Worm (Caenorhabditis elegans) whole organism, L4 larva: ENCODE results near the gene galt-1.

Experiments used
- D1046.2 ChIP-seq: fragments of 200-800 bp; sonication (Bioruptor generic); IDR thresholded peaks from 2 replicates; pipeline ENCODE4 v1.3.6; 2022; ENCODE audit warnings: missing genetic modification characterization, missing compliant biosample characterization
- F26F4.8 ChIP-seq: fragments of 200-800 bp; sonication (Bioruptor generic); conservative IDR thresholded peaks from 2 replicates; pipeline ENCODE4 v1.3.6; 2022; ENCODE audit warnings: missing genetic modification characterization, missing compliant biosample characterization
- F44E2.7 ChIP-seq: fragments of 200-800 bp; sonication (Bioruptor generic); IDR thresholded peaks from 2 replicates; pipeline ENCODE4 v2.1.2; 2022; ENCODE audit warnings: missing genetic modification characterization, missing compliant biosample characterization
- Y48G9A.11 ChIP-seq: fragments of 200-800 bp; sonication (Bioruptor generic); IDR thresholded peaks from 2 replicates; pipeline ENCODE4 v1.3.6; 2022; ENCODE audit warnings: missing genetic modification reagents, missing genetic modification characterization, missing compliant biosample characterization
- Y5F2A.4 ChIP-seq: fragments of 200-800 bp; sonication (Bioruptor generic); optimal IDR thresholded peaks from 2 replicates; lab custom pipeline; 2018; ENCODE audit warnings: mild to moderate bottlenecking, missing genetic modification characterization, missing compliant biosample characterization
- aha-1 ChIP-seq: fragments of 150-350 bp; peaks from one replicate; lab custom pipeline; 2014; ENCODE audit warnings: missing biosample characterization, missing genetic modification characterization
- ceh-20 ChIP-seq: fragments of 200-800 bp; sonication (Bioruptor generic); IDR thresholded peaks from 2 replicates; pipeline ENCODE4 v1.3.6; 2022; ENCODE audit warnings: missing genetic modification reagents, missing genetic modification characterization, missing compliant biosample characterization
- ceh-62 ChIP-seq: sonication (generic microtip); optimal IDR thresholded peaks from 2 replicates; lab custom pipeline; 2017; ENCODE audit warnings: missing biosample characterization, missing genetic modification characterization
- ces-1 ChIP-seq: fragments of 150-350 bp; sonication (generic microtip); optimal IDR thresholded peaks from 4 replicates; lab custom pipeline; 2014; ENCODE audit warnings: missing biosample characterization, missing genetic modification reagents, missing genetic modification characterization
- daf-12 ChIP-seq: fragments of 150-350 bp; optimal IDR thresholded peaks from 2 replicates; lab custom pipeline; 2014; ENCODE audit warnings: missing biosample characterization, missing genetic modification reagents, missing genetic modification characterization
- daf-19 ChIP-seq: fragments of 200-800 bp; sonication (Bioruptor generic); conservative IDR thresholded peaks from 2 replicates; pipeline ENCODE4 v1.3.6; 2022; ENCODE audit warnings: missing genetic modification characterization, missing compliant biosample characterization
- daf-8 ChIP-seq: fragments of 200-800 bp; sonication (Bioruptor generic); IDR thresholded peaks from 2 replicates; pipeline ENCODE4 v1.3.6; 2022; ENCODE audit warnings: missing genetic modification characterization, missing compliant biosample characterization
- dmd-6 ChIP-seq: fragments of 200-800 bp; sonication (Bioruptor generic); IDR thresholded peaks from 2 replicates; pipeline ENCODE4 v1.3.6; 2022; ENCODE audit warnings: missing genetic modification reagents, missing genetic modification characterization, missing compliant biosample characterization
- duxl-1 ChIP-seq: sonication (generic microtip); optimal IDR thresholded peaks from 2 replicates; lab custom pipeline; 2016; ENCODE audit warnings: mild to moderate bottlenecking, missing genetic modification characterization, moderate library complexity, missing compliant biosample characterization; ENCODE audit not compliant: poor library complexity
- dve-1 ChIP-seq: sonication (generic microtip); optimal IDR thresholded peaks from 2 replicates; lab custom pipeline; 2017; ENCODE audit warnings: antibody characterized with exemption, mild to moderate bottlenecking, missing genetic modification characterization, missing compliant biosample characterization; ENCODE audit not compliant: insufficient read depth
- egl-27 ChIP-seq: sonication (generic microtip); optimal IDR thresholded peaks from 3 replicates; lab custom pipeline; 2017; ENCODE audit warnings: missing biosample characterization, missing genetic modification reagents, missing genetic modification characterization
- egl-43 ChIP-seq: fragments of 200-800 bp; sonication (Bioruptor generic); IDR thresholded peaks from 2 replicates; pipeline ENCODE4 v1.3.6; 2022; ENCODE audit warnings: missing genetic modification reagents, missing genetic modification characterization, missing compliant biosample characterization
- fos-1 ChIP-seq: fragments of 150-350 bp; optimal IDR thresholded peaks from 2 replicates; lab custom pipeline; 2014; ENCODE audit warnings: missing biosample characterization, missing genetic modification characterization
- hlh-30 ChIP-seq: sonication (generic microtip); optimal IDR thresholded peaks from 2 replicates; lab custom pipeline; 2017; ENCODE audit warnings: antibody characterized with exemption, mild to moderate bottlenecking, missing genetic modification characterization, missing compliant biosample characterization; ENCODE audit not compliant: insufficient read depth
- hmg-1.1 ChIP-seq: fragments of 200-800 bp; sonication (Bioruptor generic); IDR thresholded peaks from 2 replicates; pipeline ENCODE4 v1.3.6; 2022; ENCODE audit warnings: missing genetic modification reagents, missing genetic modification characterization, missing compliant biosample characterization
- lin-1 ChIP-seq: fragments of 200-800 bp; sonication (Bioruptor generic); IDR thresholded peaks from 2 replicates; pipeline ENCODE4 v1.3.6; 2022; ENCODE audit warnings: missing genetic modification reagents, missing genetic modification characterization, missing compliant biosample characterization
- lin-29 ChIP-seq: fragments of 200-800 bp; sonication (Bioruptor generic); IDR thresholded peaks from 2 replicates; pipeline ENCODE4 v1.3.6; 2022; ENCODE audit warnings: missing genetic modification reagents, missing genetic modification characterization, missing compliant biosample characterization
- lin-38 ChIP-seq: fragments of 200-800 bp; sonication (Bioruptor generic); IDR thresholded peaks from 2 replicates; pipeline ENCODE4 v1.3.6; 2022; ENCODE audit warnings: missing genetic modification reagents, missing genetic modification characterization, missing compliant biosample characterization
- mdl-1 ChIP-seq, 2 experiments: fragments of 150-350 bp in 1 of 2; sonication (generic microtip) in 1 of 2; optimal IDR thresholded peaks; 2 replicates each; lab custom pipeline; 2014 to 2017; ENCODE audit warnings: missing biosample characterization in 2 of 2, missing genetic modification characterization in 2 of 2
- mxl-2 ChIP-seq: fragments of 200-800 bp; sonication (Bioruptor generic); conservative IDR thresholded peaks from 2 replicates; pipeline ENCODE4 v1.3.6; 2022; ENCODE audit warnings: missing genetic modification reagents, missing genetic modification characterization, missing compliant biosample characterization
- mxl-3 ChIP-seq: fragments of 200-800 bp; sonication (Bioruptor generic); optimal IDR thresholded peaks from 2 replicates; lab custom pipeline; 2018; ENCODE audit warnings: mild to moderate bottlenecking, missing genetic modification characterization, missing compliant biosample characterization
- nhr-111 ChIP-seq: fragments of 200-800 bp; sonication (Bioruptor generic); optimal IDR thresholded peaks from 2 replicates; lab custom pipeline; 2018; ENCODE audit warnings: mild to moderate bottlenecking, missing genetic modification characterization, missing compliant biosample characterization
- nhr-25 ChIP-seq: sonication (generic microtip); optimal IDR thresholded peaks from 2 replicates; lab custom pipeline; 2017; ENCODE audit warnings: missing genetic modification characterization, mild to moderate bottlenecking, missing compliant biosample characterization, antibody characterized with exemption, moderate library complexity, borderline replicate concordance; ENCODE audit not compliant: insufficient read depth
- nhr-48 ChIP-seq: sonication (generic microtip); optimal IDR thresholded peaks from 2 replicates; lab custom pipeline; 2016; ENCODE audit warnings: mild to moderate bottlenecking, missing genetic modification characterization, missing compliant biosample characterization
- nhr-76 ChIP-seq: fragments of 150-350 bp; optimal IDR thresholded peaks from 2 replicates; lab custom pipeline; 2014; ENCODE audit warnings: missing biosample characterization, missing genetic modification characterization
- pha-4 ChIP-seq, 2 experiments: fragments of 150-350 bp in 1 of 2; fragments of 200-800 bp in 1 of 2; sonication (Bioruptor generic) in 1 of 2; IDR thresholded peaks in 1 of 2; optimal IDR thresholded peaks in 1 of 2; 2 replicates each; pipeline versions ENCODE4 v1.3.6 to Lab custom; 2014 to 2022; ENCODE audit warnings: missing genetic modification characterization in 2 of 2, missing genetic modification reagents in 2 of 2, missing biosample characterization in 1 of 2, missing compliant biosample characterization in 1 of 2
- php-3 ChIP-seq: fragments of 200-800 bp; sonication (Bioruptor generic); IDR thresholded peaks from 2 replicates; pipeline ENCODE4 v1.3.6; 2022; ENCODE audit warnings: missing genetic modification reagents, missing genetic modification characterization, missing compliant biosample characterization
- rbr-2 ChIP-seq: sonication (generic microtip); optimal IDR thresholded peaks from 2 replicates; lab custom pipeline; 2016; ENCODE audit warnings: missing genotype, missing genetic modification characterization, missing compliant biosample characterization
- tag-97 ChIP-seq: fragments of 200-800 bp; sonication (Bioruptor generic); IDR thresholded peaks from 2 replicates; pipeline ENCODE4 v1.3.6; 2022; ENCODE audit warnings: missing genetic modification characterization, missing compliant biosample characterization
- unc-130 ChIP-seq: sonication (generic microtip); optimal IDR thresholded peaks from 2 replicates; lab custom pipeline; 2016; ENCODE audit warnings: missing genetic modification reagents, missing genetic modification characterization, missing compliant biosample characterization
- unc-62 ChIP-seq, 3 experiments: fragments of 150-350 bp in 1 of 3; sonication (generic microtip); optimal IDR thresholded peaks in 2 of 3; peaks in 1 of 3; 1 replicate in 1 of 3; 2 replicates in 2 of 3; lab custom pipeline; 2014 to 2017; ENCODE audit warnings: missing biosample characterization in 3 of 3, missing genetic modification characterization in 3 of 3, missing genetic modification reagents in 3 of 3, missing genotype in 1 of 3
- vab-7 ChIP-seq: fragments of 200-800 bp; sonication (Bioruptor generic); IDR thresholded peaks from 2 replicates; pipeline ENCODE4 v1.3.6; 2022; ENCODE audit warnings: missing genetic modification reagents, missing genetic modification characterization, missing compliant biosample characterization
- zfp-2 ChIP-seq: sonication (generic microtip); optimal IDR thresholded peaks from 2 replicates; lab custom pipeline; 2016; ENCODE audit warnings: mild to moderate bottlenecking, missing genetic modification characterization, missing compliant biosample characterization
- zip-2 ChIP-seq: fragments of 150-350 bp; optimal IDR thresholded peaks from 2 replicates; lab custom pipeline; 2014; ENCODE audit warnings: missing biosample characterization, missing genetic modification characterization

galt-1 gene

DNA sequence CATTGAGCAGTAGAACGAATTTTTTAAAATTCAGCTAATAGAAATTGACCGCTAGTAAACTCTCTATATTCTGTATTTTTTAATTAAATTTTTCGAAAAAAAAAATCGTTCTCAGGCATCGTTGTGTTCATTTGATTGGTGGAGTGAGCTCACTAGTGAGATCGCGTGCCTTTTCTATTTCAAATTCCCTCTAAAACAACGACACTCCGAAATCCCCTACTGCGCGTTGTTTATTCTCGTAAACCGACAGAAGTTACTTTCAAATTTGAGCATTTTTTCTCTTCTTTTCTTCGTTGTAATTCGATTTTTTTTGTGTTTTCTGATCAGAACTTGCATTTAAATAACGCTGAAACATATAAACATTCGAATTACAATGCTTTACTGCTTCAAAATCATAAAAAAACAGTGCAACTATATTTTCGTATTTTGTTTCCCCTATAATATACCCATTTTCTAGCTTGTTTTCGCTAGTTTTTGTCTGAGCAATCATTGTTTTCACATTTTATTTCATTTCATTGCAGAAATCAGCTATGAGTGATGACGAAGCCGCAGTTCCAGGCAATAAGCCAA lies 8.9 kb downstream of the galt-1 start, which contains the start of gene syf-3 (continued):
- TF ChIP-seq lin-1 (GFP tag; lab: Robert Waterston, UW), result no peak

DNA sequence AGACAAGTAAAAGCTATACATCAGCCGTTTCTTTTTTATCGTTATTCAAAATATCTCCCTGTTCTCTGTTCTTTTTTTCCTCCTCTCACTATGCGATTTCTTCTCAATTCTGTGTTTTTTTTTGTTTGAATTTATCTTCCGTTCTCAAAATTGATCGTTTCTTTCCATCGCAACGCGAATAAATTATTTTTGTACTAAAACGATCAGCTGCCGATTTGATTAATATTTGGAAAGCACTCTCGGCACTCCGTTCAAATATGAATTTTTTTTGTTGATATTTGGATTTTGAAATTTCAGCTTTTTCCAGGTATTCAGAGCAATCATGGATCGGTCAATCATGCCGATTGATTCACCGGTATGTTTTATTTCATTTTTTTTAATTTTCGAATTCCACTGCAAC lies 12.5 kb downstream of the galt-1 start, which contains the start of gene pst-1:
TSS of gene pst-1 (plus strand) at position 301 of the 400 bp plus-strand sequence.
- TF ChIP-seq duxl-1 (tag; lab: Kevin White, UChicago) (no peak), nhr-76 (tag; lab: Kevin White, UChicago) (no peak), dmd-6 (GFP tag; lab: Robert Waterston, UW) (no peak), mxl-2 (GFP tag; lab: Robert Waterston, UW) (no peak), Y5F2A.4 (GFP tag; lab: Kevin White, UChicago) (no peak), daf-8 (GFP tag; lab: Robert Waterston, UW) (no peak), unc-62 (GFP tag; optimal IDR thresholded peaks at IDR 0.05 in 1 of 2; lab: Kevin White, UChicago) (no peak), unc-62 (tag; optimal IDR thresholded peaks at IDR 0.05; lab: Kevin White, UChicago) (no peak), tag-97 (GFP tag; lab: Robert Waterston, UW) (no peak)

DNA sequence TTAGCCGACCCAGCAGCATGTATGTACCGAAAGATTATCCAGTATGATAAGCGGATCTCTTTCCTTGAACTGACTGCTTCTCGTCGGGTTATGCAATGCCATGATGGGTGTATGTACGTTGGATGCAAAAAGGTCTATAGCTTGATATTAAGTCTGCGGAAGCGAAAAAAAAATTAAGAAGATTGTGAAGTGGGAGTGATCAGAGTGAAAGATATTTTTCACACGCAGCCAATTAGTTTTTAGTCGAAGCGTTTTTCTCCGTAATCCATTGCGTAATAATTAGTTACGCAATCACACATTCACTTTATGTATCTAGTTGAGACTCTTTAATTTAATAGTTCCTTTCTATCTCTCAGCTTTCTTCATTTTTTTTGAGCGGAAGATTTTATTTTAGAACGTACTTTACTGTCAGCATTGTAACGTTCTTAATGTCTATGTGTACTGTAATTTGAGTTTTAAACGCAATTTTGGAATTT lies 19.0 kb downstream of the galt-1 start:
- peak; percentile 61 for TF ChIP-seq nhr-48 (tag; lab: Kevin White, UChicago)
- peak in 1 of 2 experiments; percentile 90 for TF ChIP-seq unc-62 (GFP tag; optimal IDR thresholded peaks at IDR 0.05 in 1 of 2; lab: Kevin White, UChicago)
- TF ChIP-seq unc-62 (tag; optimal IDR thresholded peaks at IDR 0.05; lab: Kevin White, UChicago), result no peak
- no peak for TF ChIP-seq daf-12 (tag; lab: Kevin White, UChicago)

DNA sequence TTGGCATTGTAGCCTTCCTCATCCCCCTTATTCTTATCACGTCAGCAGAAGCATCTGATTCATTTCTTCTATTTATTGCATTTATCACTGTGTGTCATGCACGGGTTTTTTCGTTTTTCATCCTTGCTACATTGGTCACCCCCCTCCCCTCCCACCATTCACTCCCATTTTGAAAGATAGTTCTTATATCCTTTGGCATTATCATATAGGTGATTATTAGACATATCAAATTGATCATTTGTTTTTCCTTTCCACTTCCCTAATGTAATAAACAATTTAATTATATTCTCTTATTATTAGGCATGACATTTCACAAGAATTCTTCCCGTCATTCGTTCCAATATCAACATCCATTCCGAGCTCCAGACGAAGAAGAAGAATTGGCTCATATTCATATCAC lies 20.4 kb downstream of the galt-1 start, which contains the start of gene M03F8.1:
TSS of gene M03F8.1 (plus strand) at position 301 of the 400 bp plus-strand sequence.
- peak; percentile 51 for TF ChIP-seq hlh-30 (tag; lab: Kevin White, UChicago)
- no peak for TF ChIP-seq rbr-2
- no peak for TF ChIP-seq daf-12 (tag; lab: Kevin White, UChicago)
- no peak for TF ChIP-seq zfp-2 (tag; lab: Kevin White, UChicago)
- no peak for TF ChIP-seq nhr-25 (tag; lab: Kevin White, UChicago)
- peak in 1 of 2 experiments; percentile 75 for TF ChIP-seq unc-62 (GFP tag; optimal IDR thresholded peaks at IDR 0.05 in 1 of 2; lab: Kevin White, UChicago)
- TF ChIP-seq unc-62 (tag; optimal IDR thresholded peaks at IDR 0.05; lab: Kevin White, UChicago), result no peak
- TF ChIP-seq php-3, result no peak
- TF ChIP-seq nhr-111 (GFP tag; lab: Kevin White, UChicago), result no peak
- TF ChIP-seq D1046.2 (GFP tag; lab: Robert Waterston, UW), result no peak
- TF ChIP-seq ces-1 (GFP tag; lab: Kevin White, UChicago), result no peak
- TF ChIP-seq aha-1 (tag; lab: Kevin White, UChicago), result no peak
- no peak for TF ChIP-seq Y48G9A.11 (GFP tag; lab: Robert Waterston, UW)
- no peak for TF ChIP-seq unc-130 (GFP tag; lab: Kevin White, UChicago)
- TF ChIP-seq Y5F2A.4 (GFP tag; lab: Kevin White, UChicago), result no peak
- TF ChIP-seq daf-19 (GFP tag; lab: Robert Waterston, UW), result no peak
- no peak for TF ChIP-seq ceh-62
- no peak for TF ChIP-seq dve-1 (tag; lab: Kevin White, UChicago)
- TF ChIP-seq, all 104 proteins: peak for 2

DNA sequence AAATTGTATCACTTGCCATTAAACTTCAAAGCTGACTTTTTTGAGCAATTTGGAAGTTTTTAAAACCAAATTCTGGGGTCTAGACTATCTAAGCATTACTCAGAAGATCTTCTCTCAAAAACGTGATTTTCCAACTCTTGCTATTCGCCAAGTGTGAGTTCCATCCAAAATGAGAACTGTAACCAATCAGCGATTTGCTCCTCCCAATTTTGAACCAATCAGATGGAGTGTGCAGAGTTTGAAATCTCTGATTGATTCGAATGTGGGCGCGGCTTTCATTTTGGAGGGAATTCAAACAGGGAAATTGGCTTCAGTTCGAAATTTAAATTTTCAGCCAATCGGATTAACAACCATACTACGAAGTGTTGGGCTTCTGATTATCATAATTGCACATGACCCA lies 22.4 kb downstream of the galt-1 start:
- TF ChIP-seq daf-12 (tag; lab: Kevin White, UChicago) (no peak), vab-7 (GFP tag; lab: Robert Waterston, UW) (no peak), lin-29 (no peak), mxl-3 (GFP tag; lab: Kevin White, UChicago) (no peak), mdl-1 (tag; optimal IDR thresholded peaks at IDR 0.05; lab: Kevin White, UChicago) (no peak), nhr-76 (tag; lab: Kevin White, UChicago) (no peak), lin-38 (GFP tag; lab: Robert Waterston, UW) (no peak), F44E2.7 (no peak), ces-1 (GFP tag; lab: Kevin White, UChicago) (no peak), pha-4 (GFP tag; IDR thresholded peaks at IDR 0.05; lab: Robert Waterston, UW) (no peak), pha-4 (tag; optimal IDR thresholded peaks at IDR 0.05; lab: Kevin White, UChicago) (no peak), zip-2 (tag; lab: Kevin White, UChicago) (no peak), aha-1 (tag; lab: Kevin White, UChicago) (no peak), hmg-1.1 (GFP tag; lab: Robert Waterston, UW) (no peak), egl-43 (GFP tag; lab: Robert Waterston, UW) (no peak), F26F4.8 (GFP tag; lab: Robert Waterston, UW) (no peak), fos-1 (tag; lab: Kevin White, UChicago) (no peak), egl-27 (no peak), ceh-20 (GFP tag; lab: Robert Waterston, UW) (no peak)
